Worm (Caenorhabditis elegans) whole organism, L3 larva: ENCODE data around the gene srw-36.

Source experiments
- R02D3.7 ChIP-seq: fragments of 150-350 bp; optimal IDR thresholded peaks from 2 replicates; lab custom pipeline; 2014; ENCODE audit warnings: missing biosample characterization, missing genetic modification characterization
- ZK546.5 ChIP-seq: sonication (generic microtip); optimal IDR thresholded peaks from 2 replicates; lab custom pipeline; 2017; ENCODE audit warnings: missing biosample characterization, missing genetic modification characterization
- aly-2 ChIP-seq: fragments of 150-350 bp; optimal IDR thresholded peaks from 2 replicates; lab custom pipeline; 2014; ENCODE audit warnings: missing biosample characterization, missing genetic modification characterization
- ama-1 ChIP-seq: fragments of 150-350 bp; optimal IDR thresholded peaks from 2 replicates; lab custom pipeline; 2018
- ceh-16 ChIP-seq: sonication (generic microtip); optimal IDR thresholded peaks from 2 replicates; lab custom pipeline; 2017; ENCODE audit warnings: missing biosample characterization, missing genetic modification characterization
- ceh-28 ChIP-seq: fragments of 150-350 bp; optimal IDR thresholded peaks from 2 replicates; lab custom pipeline; 2014; ENCODE audit warnings: missing biosample characterization, missing genetic modification reagents, missing genetic modification characterization
- ceh-82 ChIP-seq: fragments of 150-350 bp; optimal IDR thresholded peaks from 2 replicates; lab custom pipeline; 2014; ENCODE audit warnings: missing biosample characterization, missing genetic modification characterization
- daf-12 ChIP-seq: fragments of 150-350 bp; optimal IDR thresholded peaks from 2 replicates; lab custom pipeline; 2014; ENCODE audit warnings: missing biosample characterization, missing genetic modification reagents, missing genetic modification characterization
- egl-27 ChIP-seq: sonication (generic microtip); optimal IDR thresholded peaks from 4 replicates; lab custom pipeline; 2017; ENCODE audit warnings: missing biosample characterization, missing genetic modification reagents, missing genetic modification characterization
- elt-1 ChIP-seq: fragments of 150-350 bp; optimal IDR thresholded peaks from 2 replicates; lab custom pipeline; 2014; ENCODE audit warnings: missing biosample characterization, missing genetic modification characterization
- elt-2 ChIP-seq: sonication (generic microtip); optimal IDR thresholded peaks from 2 replicates; lab custom pipeline; 2016; ENCODE audit warnings: missing genetic modification reagents, mild to moderate bottlenecking, missing genetic modification characterization, missing compliant biosample characterization
- eor-1 ChIP-seq, 2 experiments: fragments of 150-350 bp; optimal IDR thresholded peaks; 2 replicates each; lab custom pipeline; 2014 to 2018; ENCODE audit warnings: missing biosample characterization in 2 of 2, missing genetic modification characterization in 2 of 2
- fkh-10 ChIP-seq: sonication (generic microtip); optimal IDR thresholded peaks from 2 replicates; lab custom pipeline; 2017; ENCODE audit warnings: missing biosample characterization, missing genetic modification reagents, missing genetic modification characterization
- fkh-2 ChIP-seq: fragments of 150-350 bp; optimal IDR thresholded peaks from 2 replicates; lab custom pipeline; 2014; ENCODE audit warnings: missing biosample characterization, missing genetic modification reagents, missing genetic modification characterization
- fos-1 ChIP-seq: fragments of 150-350 bp; optimal IDR thresholded peaks from 2 replicates; lab custom pipeline; 2014; ENCODE audit warnings: missing biosample characterization, missing genetic modification characterization
- hmg-11 ChIP-seq: sonication (generic microtip); optimal IDR thresholded peaks from 2 replicates; lab custom pipeline; 2016; ENCODE audit warnings: missing genetic modification characterization, missing compliant biosample characterization
- jun-1 ChIP-seq: fragments of 150-350 bp; optimal IDR thresholded peaks from 2 replicates; lab custom pipeline; 2014; ENCODE audit warnings: missing biosample characterization, missing genetic modification reagents, missing genetic modification characterization
- lin-15B ChIP-seq: fragments of 150-350 bp; optimal IDR thresholded peaks from 2 replicates; lab custom pipeline; 2014; ENCODE audit warnings: missing biosample characterization, missing genetic modification characterization
- lin-39 ChIP-seq: fragments of 150-350 bp; optimal IDR thresholded peaks from 2 replicates; lab custom pipeline; 2018; ENCODE audit warnings: missing biosample characterization, missing genetic modification reagents, missing genetic modification characterization
- lsy-12 ChIP-seq: sonication (generic microtip); optimal IDR thresholded peaks from 2 replicates; lab custom pipeline; 2016; ENCODE audit warnings: mild to moderate bottlenecking, missing genetic modification characterization, missing compliant biosample characterization
- mdl-1 ChIP-seq: fragments of 150-350 bp; optimal IDR thresholded peaks from 2 replicates; lab custom pipeline; 2014; ENCODE audit warnings: missing biosample characterization, missing genetic modification characterization
- mml-1 ChIP-seq: fragments of 150-350 bp; sonication (generic microtip); optimal IDR thresholded peaks from 3 replicates; lab custom pipeline; 2014; ENCODE audit warnings: missing biosample characterization, missing genetic modification characterization
- nfya-1 ChIP-seq: sonication (generic microtip); optimal IDR thresholded peaks from 2 replicates; lab custom pipeline; 2017; ENCODE audit warnings: missing genetic modification characterization, mild to moderate bottlenecking, missing compliant biosample characterization, antibody characterized with exemption, moderate library complexity; ENCODE audit not compliant: insufficient read depth
- nhr-12 ChIP-seq: fragments of 150-350 bp; optimal IDR thresholded peaks from 2 replicates; lab custom pipeline; 2014; ENCODE audit warnings: missing biosample characterization, missing genetic modification characterization
- nhr-237 ChIP-seq: fragments of 150-350 bp; optimal IDR thresholded peaks from 2 replicates; lab custom pipeline; 2014; ENCODE audit warnings: missing biosample characterization, missing genetic modification characterization
- nhr-28 ChIP-seq: fragments of 150-350 bp; optimal IDR thresholded peaks from 2 replicates; lab custom pipeline; 2014; ENCODE audit warnings: missing biosample characterization, missing genetic modification characterization
- nhr-43 ChIP-seq: sonication (generic microtip); optimal IDR thresholded peaks from 2 replicates; lab custom pipeline; 2016; ENCODE audit warnings: mild to moderate bottlenecking, missing genetic modification characterization, missing compliant biosample characterization; ENCODE audit not compliant: poor library complexity, severe bottlenecking
- nhr-67 ChIP-seq: fragments of 150-350 bp; optimal IDR thresholded peaks from 2 replicates; lab custom pipeline; 2014; ENCODE audit warnings: missing biosample characterization, missing genetic modification characterization
- nhr-76 ChIP-seq: fragments of 150-350 bp; sonication (generic microtip); optimal IDR thresholded peaks from 5 replicates; lab custom pipeline; 2014; ENCODE audit warnings: missing biosample characterization, missing genetic modification characterization
- nhr-77 ChIP-seq: fragments of 150-350 bp; optimal IDR thresholded peaks from 2 replicates; lab custom pipeline; 2014; ENCODE audit warnings: missing biosample characterization, missing genetic modification characterization
- pqm-1 ChIP-seq: fragments of 150-350 bp; optimal IDR thresholded peaks from 2 replicates; lab custom pipeline; 2017; ENCODE audit warnings: missing biosample characterization, missing genetic modification characterization, inconsistent platforms
- sea-2 ChIP-seq: fragments of 150-350 bp; sonication (generic microtip); optimal IDR thresholded peaks from 4 replicates; lab custom pipeline; 2014; ENCODE audit warnings: missing biosample characterization, missing genetic modification reagents, missing genetic modification characterization
- skn-1 ChIP-seq: fragments of 150-350 bp; optimal IDR thresholded peaks from 2 replicates; lab custom pipeline; 2014; ENCODE audit warnings: missing biosample characterization, missing genetic modification characterization
- snpc-4 ChIP-seq: fragments of 150-350 bp; optimal IDR thresholded peaks from 2 replicates; lab custom pipeline; 2014; ENCODE audit warnings: missing biosample characterization, missing genetic modification characterization
- unc-62 ChIP-seq: fragments of 150-350 bp; sonication (generic microtip); optimal IDR thresholded peaks from 4 replicates; lab custom pipeline; 2014; ENCODE audit warnings: missing biosample characterization, missing genetic modification reagents, missing genetic modification characterization
- zag-1 ChIP-seq: fragments of 150-350 bp; optimal IDR thresholded peaks from 2 replicates; lab custom pipeline; 2014; ENCODE audit warnings: missing biosample characterization, missing genetic modification characterization
- ztf-4 ChIP-seq: fragments of 150-350 bp; optimal IDR thresholded peaks from 2 replicates; lab custom pipeline; 2014; ENCODE audit warnings: missing biosample characterization, missing genetic modification characterization

srw-36 gene

ce11 chrV:16693732-16694131 lies 10.7 kb downstream of the srw-36 start, which contains the start of gene srw-42:
srw-42 (minus strand) TSS chrV:16693832.
- no peak for TF ChIP-seq daf-12
- TF ChIP-seq lin-39 (tag; lab: Kevin White, UChicago) = no peak

- TF ChIP-seq jun-1 (tag; lab: Kevin White, UChicago) = no peak
- TF ChIP-seq ZK546.5 (tag; lab: Kevin White, UChicago) = no peak
- TF ChIP-seq nhr-76 (tag; lab: Kevin White, UChicago) = no peak
- no peak for TF ChIP-seq lin-15B (tag; lab: Kevin White, UChicago)
- TF ChIP-seq lsy-12 (tag; lab: Kevin White, UChicago) = no peak
- no peak for TF ChIP-seq mml-1 (tag; lab: Kevin White, UChicago)
- no peak for TF ChIP-seq elt-2
- no peak for TF ChIP-seq daf-12
- no peak for TF ChIP-seq nhr-77 (tag; lab: Kevin White, UChicago)
Observed at ce11 chrV:16694538-16694937, 11.6 kb downstream of the srw-36 start, which contains the start of gene srz-101. srz-101 (plus strand) TSS chrV:16694838.

- no peak for TF ChIP-seq nhr-237 (tag; lab: Kevin White, UChicago)
- no peak for TF ChIP-seq mml-1 (tag; lab: Kevin White, UChicago)
- no peak for TF ChIP-seq pqm-1 (tag; lab: Kevin White, UChicago)
Observed at ce11 chrV:16695499-16695898, 12.5 kb downstream of the srw-36 start.

ce11 chrV:16697178-16697577 lies 14.2 kb downstream of the srw-36 start, which contains the start of gene srw-41:
srw-41 (plus strand) TSS chrV:16697478.
- TF ChIP-seq eor-1 (tag; optimal IDR thresholded peaks at IDR 0.05; lab: Kevin White, UChicago) = no peak
- no peak for TF ChIP-seq elt-1 (tag; lab: Kevin White, UChicago)
- no peak for TF ChIP-seq fkh-2 (tag; lab: Kevin White, UChicago)
- no peak for TF ChIP-seq skn-1
- TF ChIP-seq zag-1 = no peak
- no peak for TF ChIP-seq nhr-28 (tag; lab: Kevin White, UChicago)
- TF ChIP-seq sea-2 (GFP tag; lab: Kevin White, UChicago) = no peak
- TF ChIP-seq mdl-1 = no peak

- TF ChIP-seq nhr-12 (tag; lab: Kevin White, UChicago) (no peak), snpc-4 (no peak), nhr-76 (tag; lab: Kevin White, UChicago) (no peak), pqm-1 (tag; lab: Kevin White, UChicago) (no peak), egl-27 (tag; lab: Kevin White, UChicago) (no peak), nhr-43 (tag; lab: Kevin White, UChicago) (no peak), fos-1 (tag; lab: Kevin White, UChicago) (no peak), fkh-2 (tag; lab: Kevin White, UChicago) (no peak), ceh-28 (tag; lab: Kevin White, UChicago) (no peak), ztf-4 (tag; lab: Kevin White, UChicago) (no peak), eor-1 (tag; optimal IDR thresholded peaks at IDR 0.05; lab: Kevin White, UChicago) (no peak), ZK546.5 (tag; lab: Kevin White, UChicago) (no peak), ceh-16 (tag; lab: Kevin White, UChicago) (no peak), ama-1 (lab: Kevin White, UChicago) (no peak), nfya-1 (tag; lab: Kevin White, UChicago) (no peak), R02D3.7 (tag; lab: Kevin White, UChicago) (no peak), ceh-82 (tag; lab: Kevin White, UChicago) (no peak), lin-39 (tag; lab: Kevin White, UChicago) (no peak), nhr-67 (tag; lab: Kevin White, UChicago) (no peak)
Observed at ce11 chrV:16699752-16700259, 16.8 kb downstream of the srw-36 start, which contains the start of gene Y70C5C.1. Y70C5C.1 (plus strand) TSS chrV:16700209.

- TF ChIP-seq aly-2 (tag; lab: Kevin White, UChicago) = no peak
- no peak for TF ChIP-seq sea-2 (GFP tag; lab: Kevin White, UChicago)
- no peak for TF ChIP-seq unc-62 (GFP tag; lab: Kevin White, UChicago)
- no peak for TF ChIP-seq pqm-1 (tag; lab: Kevin White, UChicago)
- no peak for TF ChIP-seq ZK546.5 (tag; lab: Kevin White, UChicago)
- TF ChIP-seq nfya-1 (tag; lab: Kevin White, UChicago) = no peak
- no peak for TF ChIP-seq nhr-28 (tag; lab: Kevin White, UChicago)
- no peak for TF ChIP-seq fos-1 (tag; lab: Kevin White, UChicago)
- TF ChIP-seq nhr-76 (tag; lab: Kevin White, UChicago) = no peak
- TF ChIP-seq R02D3.7 (tag; lab: Kevin White, UChicago) = no peak
- TF ChIP-seq nhr-43 (tag; lab: Kevin White, UChicago) = no peak
- TF ChIP-seq lin-39 (tag; lab: Kevin White, UChicago) = no peak
- no peak for TF ChIP-seq hmg-11
- TF ChIP-seq ama-1 (lab: Kevin White, UChicago) = no peak
- no peak for TF ChIP-seq fkh-10
Observed at ce11 chrV:16706549-16706948, 23.6 kb downstream of the srw-36 start, which contains the start of gene clec-9. clec-9 (minus strand) TSS chrV:16706649.
